Worm (Caenorhabditis elegans): ENCODE results near the gene Y57G11C.499.

Y57G11C.499 gene

ce11 chrIV:14769218-14769835, 14.6 kb upstream of the Y57G11C.499 start, which contains the start of gene Y57G11C.43 (continued):
- TF ChIP-seq ceh-79 (tag; optimal IDR thresholded peaks at IDR 0.05) (no peak), aptf-3 (GFP tag; IDR thresholded peaks at IDR 0.05) (no peak), zfh-2 (GFP tag; conservative IDR thresholded peaks at IDR 0.05) (no peak), him-1 (tag; optimal IDR thresholded peaks at IDR 0.05) (no peak), lsl-1 (GFP tag; optimal IDR thresholded peaks at IDR 0.05) (peak; percentile 2), fkh-3 (tag; optimal IDR thresholded peaks at IDR 0.05) (no peak), madf-6 (GFP tag; IDR thresholded peaks at IDR 0.05) (peak; percentile 56), B0019.2 (GFP tag; conservative IDR thresholded peaks at IDR 0.05) (no peak), ceh-27 (GFP tag; optimal IDR thresholded peaks at IDR 0.05) (no peak), K11D2.4 (GFP tag; IDR thresholded peaks at IDR 0.05) (no peak), tbp1 (GFP tag; optimal IDR thresholded peaks at IDR 0.05) (peak; percentile 26), madf-10 (tag; optimal IDR thresholded peaks at IDR 0.05) (no peak), F52B5.7 (tag; optimal IDR thresholded peaks at IDR 0.05) (no peak), bed-1 (GFP tag; IDR thresholded peaks at IDR 0.05) (no peak), madf-8 (GFP tag; conservative IDR thresholded peaks at IDR 0.05) (no peak), lin-35 (GFP tag; optimal IDR thresholded peaks at IDR 0.05) (no peak), rcor-1 (GFP tag; IDR thresholded peaks at IDR 0.05) (no peak), lir-1 (GFP tag; conservative IDR thresholded peaks at IDR 0.05) (no peak), F23B12.7 (tag; optimal IDR thresholded peaks at IDR 0.05; ENCODE audit: insufficient read depth) (no peak), dpl-1 (GFP tag; optimal IDR thresholded peaks at IDR 0.05) (no peak), nhr-27 (tag; optimal IDR thresholded peaks at IDR 0.05) (no peak), F57C9.4 (tag; optimal IDR thresholded peaks at IDR 0.05) (no peak), sea-2 (GFP tag; IDR thresholded peaks at IDR 0.05) (no peak), die-1 (tag; optimal IDR thresholded peaks at IDR 0.05) (no peak), unc-130 (GFP tag; optimal IDR thresholded peaks at IDR 0.05) (peak; percentile 28), F49E8.2 (tag; optimal IDR thresholded peaks at IDR 0.05; ENCODE audit: insufficient read depth) (no peak), madf-3 (GFP tag; IDR thresholded peaks at IDR 0.05) (no peak), F55B11.4 (tag; optimal IDR thresholded peaks at IDR 0.05; ENCODE audit: borderline replicate concordance, insufficient read depth) (no peak), egl-18 (GFP tag; IDR thresholded peaks at IDR 0.05) (no peak), dpff-1 (tag; optimal IDR thresholded peaks at IDR 0.05) (no peak), nfya-1 (tag; optimal IDR thresholded peaks at IDR 0.05; ENCODE audit: borderline replicate concordance, insufficient read depth) (no peak)

- peak; percentile 27 for TF ChIP-seq ama-1 (optimal IDR thresholded peaks at IDR 0.05)
- no peak for TF ChIP-seq ama-1 (GFP tag; optimal IDR thresholded peaks at IDR 0.05)
- no peak for TF ChIP-seq akir-1 (GFP tag; optimal IDR thresholded peaks at IDR 0.05)
- TF ChIP-seq hmg-1.2 (GFP tag; IDR thresholded peaks at IDR 0.05), result peak; percentile 99
- TF ChIP-seq let-607 (tag; optimal IDR thresholded peaks at IDR 0.05), result peak in 1 of 2 experiments; percentile 47
- peak; percentile 80 for TF ChIP-seq pha-4 (tag; optimal IDR thresholded peaks at IDR 0.05)
- peak; percentile 78 for TF ChIP-seq ZK185.1 (tag; optimal IDR thresholded peaks at IDR 0.05; ENCODE audit: poor library complexity, severe bottlenecking)
- TF ChIP-seq B0336.3 (GFP tag; IDR thresholded peaks at IDR 0.05), result peak; percentile 68
- TF ChIP-seq efl-1 (GFP tag; optimal IDR thresholded peaks at IDR 0.05), result peak; percentile 54
- TF ChIP-seq madf-6 (GFP tag; IDR thresholded peaks at IDR 0.05), result peak; percentile 73
- TF ChIP-seq athp-1 (tag; optimal IDR thresholded peaks at IDR 0.05), result peak; percentile 30
- TF ChIP-seq ceh-27 (GFP tag; optimal IDR thresholded peaks at IDR 0.05), result peak; percentile 74
- TF ChIP-seq ztf-3 (GFP tag; optimal IDR thresholded peaks at IDR 0.05), result no peak
- 0 out of 2 replicates have a peak, but pooled peaks have one; percentile 50 for TF ChIP-seq hmg-20 (GFP tag; IDR thresholded peaks at IDR 0.05)
- peak; percentile 12 for TF ChIP-seq xnd-1 (tag; optimal IDR thresholded peaks at IDR 0.05)
- TF ChIP-seq attf-6 (GFP tag; IDR thresholded peaks at IDR 0.05), result peak; percentile 92
- no peak for TF ChIP-seq mxl-1 (tag; optimal IDR thresholded peaks at IDR 0.05)
- TF ChIP-seq lin-54 (GFP tag; optimal IDR thresholded peaks at IDR 0.05), result peak; percentile 78
- peak; percentile 20 for TF ChIP-seq tlf-1 (GFP tag; optimal IDR thresholded peaks at IDR 0.05)
- no peak for TF ChIP-seq F22D6.2 (tag; optimal IDR thresholded peaks at IDR 0.05)
Measured at ce11 chrIV:14767693-14768251, 13.0 kb upstream of the Y57G11C.499 start, which contains the start of the genes mrps-7 and Y57G11C.3. Gene mrps-7 (minus strand): TSS chrIV:14767730. Gene Y57G11C.3 (plus strand): TSS chrIV:14768201.

Measured in whole organism, young adult.